Worm (Caenorhabditis elegans): ENCODE data around the gene slc-25A18.2.
A peak's percentile ranks its signal among the peaks of the same experiment; 100 is the strongest.

slc-25A18.2 gene

DNA sequence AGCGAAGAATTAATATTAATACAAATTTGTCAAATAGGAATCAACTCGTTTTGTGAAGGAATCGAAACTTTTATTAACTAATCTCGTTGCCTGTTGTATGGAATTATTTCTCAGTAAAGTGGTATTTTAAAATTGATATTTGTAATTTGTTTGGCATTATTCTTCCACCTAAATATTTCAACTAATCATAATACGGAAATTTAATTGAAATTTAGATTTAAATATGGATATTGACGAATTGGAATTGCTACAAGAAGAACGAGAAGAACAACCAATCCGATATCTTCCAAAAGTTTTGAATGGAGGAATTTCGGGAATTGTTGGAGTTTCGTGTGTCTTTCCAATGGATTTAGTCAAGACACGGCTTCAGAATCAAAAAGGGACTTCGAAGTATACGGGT lies at the start of gene slc-25A18.2:
TSS of gene slc-25A18.2 (plus strand) at position 216 of the 400 bp plus-strand sequence.
- TF ChIP-seq hlh-17 (GFP tag; optimal IDR thresholded peaks at IDR 0.05; ENCODE audit: borderline replicate concordance) (no peak), blmp-1 (tag; optimal IDR thresholded peaks at IDR 0.05) (no peak), efl-1 (optimal IDR thresholded peaks at IDR 0.05) (no peak), efl-1 (GFP tag; optimal IDR thresholded peaks at IDR 0.05 in 1 of 2) (peak in 1 of 2 experiments; percentile 62)

DNA sequence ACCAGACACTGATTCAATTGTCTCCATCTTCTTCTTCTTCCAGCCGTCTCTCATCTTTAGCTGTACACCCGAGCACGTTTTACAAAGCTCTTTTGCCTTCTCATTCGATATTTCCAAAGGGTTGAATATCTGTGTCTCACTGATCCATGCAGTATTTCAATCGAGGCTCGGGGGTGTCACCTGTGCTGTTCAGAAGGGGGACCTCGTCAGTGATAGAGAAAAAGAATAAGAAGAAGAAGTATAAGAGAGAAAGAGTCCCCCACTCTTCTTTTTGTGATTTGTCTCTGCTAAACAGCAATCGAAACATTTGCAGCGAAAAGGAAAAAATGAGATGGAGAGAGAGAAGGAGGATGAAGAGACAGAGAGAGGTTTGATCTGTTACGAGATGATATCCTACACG lies 48.8 kb upstream of the slc-25A18.2 start:
- TF ChIP-seq nhr-85 (tag) (no peak), C04F5.9 (tag; optimal IDR thresholded peaks at IDR 0.05) (no peak), lin-14 (GFP tag; optimal IDR thresholded peaks at IDR 0.05) (peak; percentile 91), rnt-1 (tag; optimal IDR thresholded peaks at IDR 0.05) (peak; percentile 72), nhr-19 (GFP tag; conservative IDR thresholded peaks at IDR 0.05) (peak; percentile 47), C34B4.2 (tag; optimal IDR thresholded peaks at IDR 0.05) (no peak), unc-98 (GFP tag; IDR thresholded peaks at IDR 0.05) (no peak), nhr-20 (tag; optimal IDR thresholded peaks at IDR 0.05) (peak; percentile 31), lsy-2 (tag; optimal IDR thresholded peaks at IDR 0.05) (peak in 1 of 2 experiments; percentile 53), tbx-2 (tag; optimal IDR thresholded peaks at IDR 0.05) (peak; percentile 14), nhr-71 (tag; optimal IDR thresholded peaks at IDR 0.05) (peak; percentile 65), snu-23 (GFP tag; optimal IDR thresholded peaks at IDR 0.05) (peak; percentile 47), unc-130 (tag; optimal IDR thresholded peaks at IDR 0.05) (peak; percentile 33)

DNA sequence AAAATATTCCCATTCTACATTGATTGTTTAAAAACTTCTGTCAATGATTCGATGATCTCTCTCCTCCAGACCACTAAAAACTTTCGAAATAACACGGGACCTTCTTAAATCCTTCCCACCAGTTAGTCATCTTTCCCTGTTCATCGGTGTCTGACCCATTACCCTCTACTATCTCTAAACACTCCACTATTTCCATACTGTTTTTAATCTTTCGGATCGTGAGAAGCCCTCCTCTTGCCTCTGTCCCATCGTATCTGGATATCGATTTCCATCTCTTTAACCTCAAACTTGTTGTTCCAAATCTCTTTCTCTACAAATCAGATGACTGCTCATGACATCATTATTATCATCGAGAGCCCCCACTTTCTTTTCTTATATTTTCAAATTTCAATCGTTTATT lies 46.5 kb upstream of the slc-25A18.2 start:
- TF ChIP-seq grh-1 (GFP tag; IDR thresholded peaks at IDR 0.05): no peak
- no peak for TF ChIP-seq fkh-4 (tag; optimal IDR thresholded peaks at IDR 0.05; ENCODE audit: borderline replicate concordance)
- no peak for TF ChIP-seq jun-1 (tag; optimal IDR thresholded peaks at IDR 0.05)
- no peak for TF ChIP-seq nhr-84 (tag; optimal IDR thresholded peaks at IDR 0.05)
- no peak for TF ChIP-seq fkh-10 (GFP tag; optimal IDR thresholded peaks at IDR 0.05)
- TF ChIP-seq nhr-76 (tag; optimal IDR thresholded peaks at IDR 0.05): no peak
- no peak for TF ChIP-seq elt-2 (tag; optimal IDR thresholded peaks at IDR 0.05)
- peak; percentile 55 for TF ChIP-seq rnt-1 (tag; optimal IDR thresholded peaks at IDR 0.05)
- TF ChIP-seq tlp-1 (tag; optimal IDR thresholded peaks at IDR 0.05): no peak
- peak; percentile 6 to 33 for TF ChIP-seq lsy-2 (tag; optimal IDR thresholded peaks at IDR 0.05)
- TF ChIP-seq snpc-4 (tag; optimal IDR thresholded peaks at IDR 0.05): no peak
- TF ChIP-seq C04F5.9 (tag; optimal IDR thresholded peaks at IDR 0.05): no peak
- TF ChIP-seq mep-1 (tag; optimal IDR thresholded peaks at IDR 0.05): no peak
- TF ChIP-seq ztf-4 (tag; optimal IDR thresholded peaks at IDR 0.05): no peak
- TF ChIP-seq dsc-1 (tag; optimal IDR thresholded peaks at IDR 0.05): peak; percentile 1
- TF ChIP-seq nhr-90 (tag; optimal IDR thresholded peaks at IDR 0.05; ENCODE audit: poor library complexity): no peak
- peak; percentile 10 for TF ChIP-seq unc-130 (tag; optimal IDR thresholded peaks at IDR 0.05)
- no peak for TF ChIP-seq efl-3 (GFP tag; optimal IDR thresholded peaks at IDR 0.05)
- no peak for TF ChIP-seq lin-13 (GFP tag; optimal IDR thresholded peaks at IDR 0.05)
- no peak for TF ChIP-seq nhr-47 (tag; optimal IDR thresholded peaks at IDR 0.05)
- no peak for TF ChIP-seq pax-3 (tag; optimal IDR thresholded peaks at IDR 0.05)
- no peak for TF ChIP-seq efl-1 (optimal IDR thresholded peaks at IDR 0.05)
- TF ChIP-seq efl-1 (GFP tag; optimal IDR thresholded peaks at IDR 0.05 in 1 of 2): peak in 1 of 2 experiments; percentile 79
- no peak for TF ChIP-seq unc-86 (tag; optimal IDR thresholded peaks at IDR 0.05)
- no peak for TF ChIP-seq swsn-7 (tag; optimal IDR thresholded peaks at IDR 0.05)
- no peak for TF ChIP-seq mef-2 (tag; optimal IDR thresholded peaks at IDR 0.05)
- no peak for TF ChIP-seq dpl-1 (GFP tag; optimal IDR thresholded peaks at IDR 0.05)
- TF ChIP-seq nhr-85 (tag): no peak
- no peak for TF ChIP-seq fkh-8 (tag; optimal IDR thresholded peaks at IDR 0.05)
- no peak for TF ChIP-seq unc-30 (tag; optimal IDR thresholded peaks at IDR 0.05)
- no peak for TF ChIP-seq sox-4 (tag; optimal IDR thresholded peaks at IDR 0.05)
- no peak for TF ChIP-seq blmp-1 (tag; optimal IDR thresholded peaks at IDR 0.05)
- no peak for TF ChIP-seq lin-15B (tag; optimal IDR thresholded peaks at IDR 0.05)

Data from whole organism, L1 larva.